Worm (Caenorhabditis elegans) whole organism, L2 larva: ENCODE results near the gene spsb-2.

Experiments
- F13H6.1 ChIP-seq: sonication (generic microtip); optimal IDR thresholded peaks from 2 replicates; lab custom pipeline; 2016; ENCODE audit warnings: missing genetic modification characterization, missing compliant biosample characterization
- R02D3.7 ChIP-seq: fragments of 150-350 bp; optimal IDR thresholded peaks from 2 replicates; lab custom pipeline; 2014; ENCODE audit warnings: missing biosample characterization, missing genetic modification characterization
- Y55F3AM.14 ChIP-seq: fragments of 200-800 bp; sonication (Bioruptor generic); optimal IDR thresholded peaks from 2 replicates; lab custom pipeline; 2018; ENCODE audit warnings: mild to moderate bottlenecking, missing genetic modification characterization, missing compliant biosample characterization
- ZK546.5 ChIP-seq: sonication (generic microtip); optimal IDR thresholded peaks from 2 replicates; lab custom pipeline; 2017; ENCODE audit warnings: missing biosample characterization, missing genetic modification characterization
- alr-1 ChIP-seq: fragments of 150-350 bp; optimal IDR thresholded peaks from 2 replicates; lab custom pipeline; 2014; ENCODE audit warnings: missing biosample characterization, missing genetic modification characterization
- ama-1 ChIP-seq: fragments of 150-350 bp; optimal IDR thresholded peaks from 2 replicates; lab custom pipeline; 2018; ENCODE audit warnings: inconsistent platforms
- ceh-16 ChIP-seq: fragments of 150-350 bp; optimal IDR thresholded peaks from 2 replicates; lab custom pipeline; 2014; ENCODE audit warnings: missing biosample characterization, missing genetic modification characterization
- ceh-82 ChIP-seq: fragments of 150-350 bp; optimal IDR thresholded peaks from 2 replicates; lab custom pipeline; 2014; ENCODE audit warnings: missing biosample characterization, missing genetic modification characterization
- dmd-4 ChIP-seq: sonication (generic microtip); optimal IDR thresholded peaks from 2 replicates; lab custom pipeline; 2017; ENCODE audit warnings: missing biosample characterization, missing genetic modification characterization
- egl-27 ChIP-seq: sonication (generic microtip); optimal IDR thresholded peaks from 3 replicates; lab custom pipeline; 2017; ENCODE audit warnings: missing biosample characterization, missing genetic modification reagents, missing genetic modification characterization
- elt-1 ChIP-seq: fragments of 150-350 bp; optimal IDR thresholded peaks from 2 replicates; lab custom pipeline; 2014; ENCODE audit warnings: missing biosample characterization, missing genetic modification characterization
- fos-1 ChIP-seq: fragments of 150-350 bp; optimal IDR thresholded peaks from 2 replicates; lab custom pipeline; 2014; ENCODE audit warnings: missing biosample characterization, missing genetic modification characterization
- gmeb-1 ChIP-seq: fragments of 150-350 bp; optimal IDR thresholded peaks from 2 replicates; lab custom pipeline; 2014; ENCODE audit warnings: missing biosample characterization, missing genetic modification characterization
- lin-11 ChIP-seq: fragments of 150-350 bp; sonication (generic microtip); optimal IDR thresholded peaks from 2 replicates; lab custom pipeline; 2014; ENCODE audit warnings: missing biosample characterization, missing genetic modification characterization, inconsistent platforms, mixed read lengths
- lin-39 ChIP-seq: fragments of 150-350 bp; optimal IDR thresholded peaks from 2 replicates; lab custom pipeline; 2014; ENCODE audit warnings: missing biosample characterization, missing genetic modification reagents, missing genetic modification characterization
- lsy-2 ChIP-seq, 2 experiments: fragments of 150-350 bp in 1 of 2; sonication (generic microtip) in 1 of 2; optimal IDR thresholded peaks; 2 replicates each; lab custom pipeline; 2014 to 2017; ENCODE audit warnings: missing biosample characterization in 2 of 2, missing genetic modification characterization in 2 of 2
- mab-5 ChIP-seq: fragments of 150-350 bp; optimal IDR thresholded peaks from 2 replicates; lab custom pipeline; 2014; ENCODE audit warnings: missing biosample characterization, missing genetic modification characterization
- nhr-11 ChIP-seq: fragments of 150-350 bp; optimal IDR thresholded peaks from 2 replicates; lab custom pipeline; 2014; ENCODE audit warnings: missing biosample characterization, missing genetic modification characterization
- nhr-12 ChIP-seq: fragments of 150-350 bp; optimal IDR thresholded peaks from 2 replicates; lab custom pipeline; 2014; ENCODE audit warnings: missing biosample characterization, missing genetic modification characterization
- nhr-129 ChIP-seq: fragments of 150-350 bp; optimal IDR thresholded peaks from 2 replicates; lab custom pipeline; 2014; ENCODE audit warnings: missing biosample characterization, missing genetic modification characterization
- nhr-21 ChIP-seq: fragments of 150-350 bp; optimal IDR thresholded peaks from 2 replicates; lab custom pipeline; 2014; ENCODE audit warnings: missing biosample characterization, missing genetic modification characterization
- nhr-23 ChIP-seq: fragments of 150-350 bp; optimal IDR thresholded peaks from 2 replicates; lab custom pipeline; 2014; ENCODE audit warnings: missing biosample characterization, missing genetic modification reagents, missing genetic modification characterization
- nhr-25 ChIP-seq: fragments of 150-350 bp; sonication (generic microtip); optimal IDR thresholded peaks from 3 replicates; lab custom pipeline; 2014; ENCODE audit warnings: missing biosample characterization, missing genetic modification characterization
- peb-1 ChIP-seq: fragments of 150-350 bp; optimal IDR thresholded peaks from 2 replicates; lab custom pipeline; 2014; ENCODE audit warnings: missing biosample characterization, missing genetic modification characterization
- sem-4 ChIP-seq: fragments of 150-350 bp; optimal IDR thresholded peaks from 2 replicates; lab custom pipeline; 2014; ENCODE audit warnings: missing biosample characterization, missing genetic modification reagents, missing genetic modification characterization
- sma-3 ChIP-seq: sonication (generic microtip); optimal IDR thresholded peaks from 2 replicates; lab custom pipeline; 2016; ENCODE audit warnings: missing genetic modification reagents, missing genetic modification characterization, missing compliant biosample characterization
- sma-9 ChIP-seq, 2 experiments: fragments of 150-350 bp in 1 of 2; sonication (generic microtip) in 1 of 2; optimal IDR thresholded peaks; 2 replicates each; lab custom pipeline; 2014 to 2016; ENCODE audit warnings: missing genetic modification characterization in 2 of 2, mild to moderate bottlenecking in 1 of 2, missing biosample characterization in 1 of 2, missing compliant biosample characterization in 1 of 2, missing genetic modification reagents in 1 of 2, moderate library complexity in 1 of 2
- snpc-4 ChIP-seq: fragments of 150-350 bp; optimal IDR thresholded peaks from 2 replicates; lab custom pipeline; 2014; ENCODE audit warnings: missing biosample characterization, missing genetic modification characterization
- unc-62 ChIP-seq: fragments of 150-350 bp; optimal IDR thresholded peaks from 2 replicates; lab custom pipeline; 2014; ENCODE audit warnings: missing biosample characterization, missing genetic modification reagents, missing genetic modification characterization
- zag-1 ChIP-seq: fragments of 150-350 bp; optimal IDR thresholded peaks from 2 replicates; lab custom pipeline; 2014; ENCODE audit warnings: missing biosample characterization, missing genetic modification characterization
- ztf-1 ChIP-seq: fragments of 200-800 bp; sonication (Bioruptor generic); conservative IDR thresholded peaks from 2 replicates; pipeline ENCODE4 v1.3.6; 2022; ENCODE audit warnings: missing genetic modification characterization, missing compliant biosample characterization
- ztf-11 ChIP-seq: sonication (generic microtip); optimal IDR thresholded peaks from 2 replicates; lab custom pipeline; 2017; ENCODE audit warnings: missing biosample characterization, missing genetic modification characterization
- ztf-4 ChIP-seq: fragments of 150-350 bp; optimal IDR thresholded peaks from 2 replicates; lab custom pipeline; 2014; ENCODE audit warnings: missing biosample characterization, missing genetic modification characterization

Gene spsb-2

DNA sequence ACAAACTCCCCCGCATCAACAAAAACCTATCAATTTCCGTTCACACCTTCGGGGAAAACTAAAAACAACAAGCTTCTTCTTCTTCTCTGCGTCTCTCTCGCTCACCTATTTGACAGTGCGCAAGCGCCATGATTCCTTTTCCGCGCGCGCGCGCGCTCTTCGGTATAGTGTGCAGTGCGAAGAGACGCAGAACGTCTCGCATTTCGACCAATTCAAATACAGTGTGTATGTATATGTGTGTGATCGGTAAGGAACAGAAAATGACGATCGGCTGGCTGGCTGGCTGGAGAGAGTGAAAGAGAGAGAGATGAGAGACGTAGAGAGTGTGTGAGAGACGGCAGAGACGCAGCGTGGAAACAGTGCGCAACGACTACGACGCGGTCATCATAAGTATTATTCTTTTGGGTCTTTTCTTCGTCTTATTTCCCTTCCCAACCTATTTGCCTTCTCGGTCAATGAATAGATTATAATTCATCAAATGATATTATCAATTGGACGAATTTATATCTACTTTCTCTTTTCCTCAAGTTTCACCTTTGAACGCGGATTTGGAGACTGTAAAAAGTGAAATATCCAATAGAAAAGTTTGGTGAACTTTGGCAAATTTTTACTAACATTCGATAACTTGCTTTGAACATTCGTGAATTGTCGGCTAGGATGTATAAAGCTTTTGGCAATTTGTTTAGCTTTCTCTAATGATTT, 33.1 kb downstream of the spsb-2 start (continued):
- no peak for TF ChIP-seq nhr-23
- TF ChIP-seq gmeb-1 (tag; lab: Kevin White, UChicago): peak; percentile 37
- TF ChIP-seq ama-1: no peak
- TF ChIP-seq ztf-4 (tag; lab: Kevin White, UChicago): no peak
- TF ChIP-seq lsy-2 (tag; optimal IDR thresholded peaks at IDR 0.05; lab: Kevin White, UChicago): peak in 1 of 2 experiments; percentile 53
- TF ChIP-seq alr-1 (tag; lab: Kevin White, UChicago): no peak
- no peak for TF ChIP-seq ztf-11 (tag; lab: Kevin White, UChicago)
- peak; percentile 80 for TF ChIP-seq nhr-21
- TF ChIP-seq ceh-16 (tag; lab: Kevin White, UChicago): peak; percentile 38
- TF ChIP-seq elt-1 (tag; lab: Kevin White, UChicago): no peak
- no peak for TF ChIP-seq zag-1
- no peak for TF ChIP-seq ZK546.5 (tag; lab: Kevin White, UChicago)
- TF ChIP-seq nhr-25 (tag; lab: Kevin White, UChicago): peak; percentile 85

DNA sequence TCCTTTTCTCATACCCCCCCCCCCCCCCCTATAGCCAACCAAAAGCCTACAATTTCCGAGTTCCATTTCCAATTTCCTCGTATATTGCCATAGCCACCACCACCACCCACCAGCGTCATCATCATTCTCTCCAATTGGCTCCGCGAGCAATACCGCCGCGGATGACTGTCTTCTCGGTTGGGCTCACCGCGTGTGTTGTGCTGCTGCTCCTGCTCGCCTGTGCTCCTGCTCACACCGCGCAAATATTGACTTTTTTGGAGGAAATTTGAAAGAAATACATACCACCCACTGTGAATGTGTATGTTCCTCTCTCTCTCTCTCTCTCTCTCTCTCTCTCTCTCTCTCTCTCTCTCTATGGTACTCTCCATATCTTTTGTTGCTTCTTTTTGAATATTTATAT, 34.5 kb downstream of the spsb-2 start:
- TF ChIP-seq sem-4 (tag; lab: Kevin White, UChicago) (no peak), F13H6.1 (tag; lab: Kevin White, UChicago) (peak; percentile 40)

DNA sequence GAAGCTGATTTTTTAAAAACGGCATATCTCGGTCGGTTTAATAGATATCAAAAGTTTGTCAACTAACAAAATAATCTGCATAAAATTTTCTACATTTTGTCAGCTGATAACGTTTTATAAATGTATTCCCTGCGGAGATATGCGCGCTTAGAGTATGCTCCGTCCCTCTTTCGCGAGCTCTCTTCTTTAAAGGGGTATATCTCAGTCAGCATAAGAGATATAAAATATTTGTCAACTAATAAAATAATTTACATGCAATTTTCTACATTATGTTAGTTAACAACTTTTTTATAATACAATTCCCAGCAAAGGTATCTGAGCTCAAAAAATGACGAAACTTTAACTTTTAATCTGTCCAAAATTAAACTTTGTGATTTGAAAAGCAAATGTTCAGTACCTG, 35.3 kb downstream of the spsb-2 start:
- TF ChIP-seq sma-9 (GFP tag; optimal IDR thresholded peaks at IDR 0.05; lab: Kevin White, UChicago) (no peak), sma-9 (tag; optimal IDR thresholded peaks at IDR 0.05; lab: Kevin White, UChicago) (no peak), nhr-21 (no peak), elt-1 (tag; lab: Kevin White, UChicago) (no peak), mab-5 (tag; lab: Kevin White, UChicago) (no peak), dmd-4 (tag; lab: Kevin White, UChicago) (no peak), lsy-2 (tag; optimal IDR thresholded peaks at IDR 0.05; lab: Kevin White, UChicago) (no peak), ama-1 (no peak), unc-62 (no peak), sma-3 (GFP tag; lab: Kevin White, UChicago) (no peak), F13H6.1 (tag; lab: Kevin White, UChicago) (no peak)

DNA sequence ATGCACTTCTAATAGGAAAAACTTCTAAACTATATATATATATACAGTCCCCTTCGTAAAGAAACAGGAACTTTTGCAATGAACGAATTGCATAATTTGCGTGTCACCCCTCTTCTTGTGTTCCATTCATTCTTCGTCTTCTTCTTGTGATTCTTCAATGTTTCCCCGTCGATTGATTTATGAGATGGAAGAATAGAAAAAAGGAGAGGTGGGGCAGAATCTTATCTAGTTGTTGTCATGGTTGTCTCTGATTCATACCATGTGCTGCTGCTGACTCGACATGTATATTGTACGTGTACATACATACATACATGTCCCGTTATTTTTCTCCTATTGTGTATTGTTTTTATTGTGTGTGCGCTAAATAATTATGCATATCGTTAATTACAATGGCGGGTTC, 35.8 kb downstream of the spsb-2 start:
- TF ChIP-seq snpc-4 (tag; lab: Kevin White, UChicago) (no peak), nhr-25 (tag; lab: Kevin White, UChicago) (peak; percentile 28)

DNA sequence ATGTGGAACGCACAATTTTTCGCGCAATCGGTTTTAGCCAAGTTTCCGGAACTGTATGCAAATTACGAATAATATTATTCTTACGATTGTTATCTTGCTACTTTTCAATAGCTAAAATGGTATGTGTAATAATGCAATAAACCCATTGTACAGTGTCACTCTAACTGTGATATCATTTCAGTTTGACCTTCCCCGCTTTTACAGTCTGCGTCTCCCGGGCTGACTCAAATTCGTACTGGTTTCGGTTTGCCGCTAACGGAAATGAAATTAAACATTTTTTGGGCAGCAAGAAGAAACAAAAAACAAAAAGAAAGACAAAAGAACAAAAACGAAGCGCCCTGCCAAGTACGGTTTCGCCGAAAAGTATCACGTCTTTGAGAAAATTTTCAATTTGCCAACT, 36.3 kb downstream of the spsb-2 start:
- TF ChIP-seq nhr-12: no peak
- TF ChIP-seq sma-9 (GFP tag; optimal IDR thresholded peaks at IDR 0.05; lab: Kevin White, UChicago): no peak
- TF ChIP-seq sma-9 (tag; optimal IDR thresholded peaks at IDR 0.05; lab: Kevin White, UChicago): no peak
- peak; percentile 16 for TF ChIP-seq sma-3 (GFP tag; lab: Kevin White, UChicago)
- peak; percentile 58 for TF ChIP-seq fos-1
- peak; percentile 27 for TF ChIP-seq nhr-129 (tag; lab: Kevin White, UChicago)
- no peak for TF ChIP-seq lin-11
- peak; percentile 54 for TF ChIP-seq nhr-25 (tag; lab: Kevin White, UChicago)

DNA sequence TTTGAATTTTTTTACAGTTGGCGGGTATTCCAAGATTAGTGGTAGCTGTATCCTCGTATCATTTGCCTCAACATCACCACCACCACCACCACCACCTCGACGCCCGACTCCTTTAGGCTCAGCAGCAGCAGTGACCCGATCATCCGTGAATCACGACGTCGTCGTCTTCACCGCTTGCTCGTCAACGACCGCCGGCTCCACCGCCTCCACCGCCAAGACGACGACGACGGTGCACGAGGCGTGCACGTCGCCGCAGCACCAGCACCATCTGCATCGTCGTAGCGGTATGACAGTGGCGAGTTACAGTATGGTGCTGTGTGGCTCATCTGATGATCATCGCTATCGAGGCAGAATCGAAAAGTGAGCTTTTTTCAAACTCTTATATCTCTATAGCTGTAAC, 38.1 kb downstream of the spsb-2 start, which contains the start of gene rga-9:
rga-9 (plus strand) TSS at position 16 of the 400 bp plus-strand sequence.
- TF ChIP-seq ceh-16 (tag; lab: Kevin White, UChicago): no peak
- TF ChIP-seq sma-3 (GFP tag; lab: Kevin White, UChicago): no peak
- TF ChIP-seq lin-11: no peak
- TF ChIP-seq Y55F3AM.14 (GFP tag; lab: Kevin White, UChicago): no peak
- TF ChIP-seq peb-1 (tag; lab: Kevin White, UChicago): no peak
- no peak for TF ChIP-seq R02D3.7 (tag; lab: Kevin White, UChicago)
- no peak for TF ChIP-seq ztf-11 (tag; lab: Kevin White, UChicago)
- TF ChIP-seq nhr-21: no peak
- TF ChIP-seq alr-1 (tag; lab: Kevin White, UChicago): no peak
- no peak for TF ChIP-seq ztf-1 (GFP tag; lab: Robert Waterston, UW)
- TF ChIP-seq ama-1: no peak
- no peak for TF ChIP-seq nhr-12
- TF ChIP-seq egl-27: no peak
- TF ChIP-seq nhr-11: no peak
- TF ChIP-seq lin-39 (tag; lab: Kevin White, UChicago): no peak
- TF ChIP-seq ceh-82 (tag; lab: Kevin White, UChicago): no peak
- TF ChIP-seq nhr-23: no peak
